Worm (Caenorhabditis elegans): ENCODE results near the gene nduf-2.2.

Gene nduf-2.2

DNA sequence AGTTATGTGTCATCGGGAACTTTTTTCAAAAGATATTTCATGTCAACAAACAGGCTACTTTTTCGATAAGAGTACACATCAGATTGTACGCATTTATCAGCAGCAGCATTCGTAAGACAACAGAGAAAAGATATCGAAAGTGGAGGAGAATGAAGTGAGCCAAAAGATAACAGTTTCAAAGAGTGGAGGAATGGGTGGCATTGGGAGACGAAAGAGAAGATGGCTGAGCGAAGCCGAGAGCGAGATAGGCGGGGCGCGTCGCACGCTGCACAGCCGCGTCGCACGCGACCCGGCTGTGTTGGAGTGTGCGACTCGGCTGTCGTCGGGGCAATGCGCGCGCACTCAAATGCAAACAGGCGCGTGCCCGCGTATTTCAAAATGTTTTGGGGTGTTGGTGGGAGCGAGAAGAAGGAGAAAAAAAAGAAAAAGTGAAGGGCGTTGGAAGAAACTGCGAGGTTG is 880 bp upstream of the nduf-2.2 start (continued):
- TF ChIP-seq pros-1 (tag; optimal IDR thresholded peaks at IDR 0.05) (peak; percentile 71), sdc-2 (tag; optimal IDR thresholded peaks at IDR 0.05) (peak; percentile 5), sox-4 (tag; optimal IDR thresholded peaks at IDR 0.05) (no peak), ztf-16 (tag; optimal IDR thresholded peaks at IDR 0.05) (no peak), mec-3 (tag; optimal IDR thresholded peaks at IDR 0.05; ENCODE audit: borderline replicate concordance) (no peak), eyg-1 (tag; optimal IDR thresholded peaks at IDR 0.05) (peak; percentile 32), C38D4.7 (GFP tag; optimal IDR thresholded peaks at IDR 0.05) (no peak), ceh-45 (GFP tag; IDR thresholded peaks at IDR 0.05) (no peak), madf-2 (tag; optimal IDR thresholded peaks at IDR 0.05) (no peak), tbx-7 (tag; optimal IDR thresholded peaks at IDR 0.05) (no peak), tbx-2 (tag; optimal IDR thresholded peaks at IDR 0.05) (peak; percentile 74), ceh-34 (tag; optimal IDR thresholded peaks at IDR 0.05) (peak; percentile 39), ceh-22 (tag; optimal IDR thresholded peaks at IDR 0.05) (no peak), ets-4 (tag; optimal IDR thresholded peaks at IDR 0.05) (peak; percentile 78), Y22D7AL.16 (tag; optimal IDR thresholded peaks at IDR 0.05) (peak; percentile 34), ref-2 (tag; optimal IDR thresholded peaks at IDR 0.05) (peak; percentile 28), fax-1 (tag; optimal IDR thresholded peaks at IDR 0.05) (no peak), pat-9 (tag; optimal IDR thresholded peaks at IDR 0.05) (peak; percentile 15), C08G9.2 (tag; optimal IDR thresholded peaks at IDR 0.05) (peak; percentile 18), ceh-18 (tag; optimal IDR thresholded peaks at IDR 0.05) (peak; percentile 83), rnt-1 (tag; optimal IDR thresholded peaks at IDR 0.05) (peak; percentile 31), che-1 (tag; optimal IDR thresholded peaks at IDR 0.05) (no peak), pqm-1 (tag; optimal IDR thresholded peaks at IDR 0.05) (peak; percentile 5), hlh-8 (tag; optimal IDR thresholded peaks at IDR 0.05) (peak; percentile 15), ceh-31 (tag; optimal IDR thresholded peaks at IDR 0.05) (peak; percentile 75), elt-2 (tag; optimal IDR thresholded peaks at IDR 0.05) (peak; percentile 98)

DNA sequence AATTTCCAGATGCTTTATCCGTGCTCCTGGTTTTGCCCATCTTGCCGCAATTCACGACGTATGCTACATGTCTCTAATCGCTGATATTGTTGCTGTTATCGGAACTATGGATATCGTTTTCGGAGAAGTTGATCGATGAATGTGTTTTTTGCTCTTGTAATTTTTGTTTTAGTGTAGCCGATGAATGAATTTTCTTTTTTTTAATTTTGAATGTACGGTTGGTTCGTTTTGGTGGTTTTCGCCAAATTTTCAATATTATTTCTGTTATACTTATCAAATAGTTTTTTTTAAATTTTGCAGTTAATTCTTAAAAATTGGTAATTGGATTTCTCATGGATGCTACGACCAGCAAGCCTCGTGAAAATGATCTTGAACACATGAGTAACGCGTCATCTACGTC is 2.0 kb downstream of the nduf-2.2 start, which contains the start of gene T26A5.2:
TSS of gene T26A5.2 (plus strand) at position 301 of the 400 bp plus-strand sequence.
- no peak for TF ChIP-seq lin-11 (tag; optimal IDR thresholded peaks at IDR 0.05)
- no peak for TF ChIP-seq gmeb-2 (tag; optimal IDR thresholded peaks at IDR 0.05)
- no peak for TF ChIP-seq ama-1 (optimal IDR thresholded peaks at IDR 0.05)
- TF ChIP-seq madf-2 (tag; optimal IDR thresholded peaks at IDR 0.05), result no peak
- no peak for TF ChIP-seq fax-1 (tag; optimal IDR thresholded peaks at IDR 0.05)
- no peak for TF ChIP-seq pros-1 (tag; optimal IDR thresholded peaks at IDR 0.05)
- no peak for TF ChIP-seq fkh-10 (GFP tag; optimal IDR thresholded peaks at IDR 0.05)
- no peak for TF ChIP-seq pax-1 (tag; optimal IDR thresholded peaks at IDR 0.05)
- no peak for TF ChIP-seq ets-4 (tag; optimal IDR thresholded peaks at IDR 0.05)
- TF ChIP-seq fkh-6 (tag; optimal IDR thresholded peaks at IDR 0.05), result no peak
- TF ChIP-seq ref-2 (tag; optimal IDR thresholded peaks at IDR 0.05), result no peak
- no peak for TF ChIP-seq ceh-6 (GFP tag; optimal IDR thresholded peaks at IDR 0.05)
- no peak for TF ChIP-seq npax-4 (tag; optimal IDR thresholded peaks at IDR 0.05)
- no peak for TF ChIP-seq ceh-24 (tag; optimal IDR thresholded peaks at IDR 0.05)
- TF ChIP-seq ceh-19 (GFP tag; optimal IDR thresholded peaks at IDR 0.05), result no peak
- TF ChIP-seq sox-4 (tag; optimal IDR thresholded peaks at IDR 0.05), result no peak
- no peak for TF ChIP-seq pha-2 (tag; optimal IDR thresholded peaks at IDR 0.05)
- no peak for TF ChIP-seq C08G9.2 (tag; optimal IDR thresholded peaks at IDR 0.05)
- no peak for TF ChIP-seq unc-55 (GFP tag; optimal IDR thresholded peaks at IDR 0.05)

DNA sequence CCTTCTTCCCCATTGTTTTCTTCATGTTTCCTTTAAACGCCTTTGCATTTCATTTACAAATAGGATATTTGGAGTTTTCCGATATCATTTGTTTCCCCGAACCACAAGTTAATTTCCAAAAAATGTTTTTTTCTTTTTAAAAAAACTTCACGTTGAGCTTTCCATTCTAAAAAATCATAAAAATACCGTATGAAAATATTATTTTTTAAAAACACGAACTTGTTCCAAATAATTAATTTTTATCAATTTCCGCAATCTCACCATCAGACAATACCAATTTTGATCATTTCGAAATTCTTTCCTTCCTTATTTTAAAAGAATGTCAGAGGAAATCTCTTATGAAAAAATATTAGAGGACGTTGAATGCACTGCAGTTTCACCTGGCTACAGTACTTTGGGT is 6.4 kb downstream of the nduf-2.2 start, which contains the start of gene wht-6:
TSS of gene wht-6 (plus strand) at position 301 of the 400 bp plus-strand sequence.
- no peak for TF ChIP-seq gmeb-2 (tag; optimal IDR thresholded peaks at IDR 0.05)
- TF ChIP-seq C38D4.7 (GFP tag; optimal IDR thresholded peaks at IDR 0.05), result no peak
- TF ChIP-seq unc-3 (GFP tag; conservative IDR thresholded peaks at IDR 0.05), result no peak
- TF ChIP-seq unc-3 (tag; optimal IDR thresholded peaks at IDR 0.05), result no peak
- TF ChIP-seq npax-4 (tag; optimal IDR thresholded peaks at IDR 0.05), result no peak
- TF ChIP-seq odd-2 (tag; optimal IDR thresholded peaks at IDR 0.05), result no peak
- no peak for TF ChIP-seq elt-4 (tag; optimal IDR thresholded peaks at IDR 0.05)
- TF ChIP-seq eyg-1 (tag; optimal IDR thresholded peaks at IDR 0.05), result no peak
- no peak for TF ChIP-seq ama-1 (optimal IDR thresholded peaks at IDR 0.05)
- no peak for TF ChIP-seq pag-3 (tag; optimal IDR thresholded peaks at IDR 0.05; ENCODE audit: borderline replicate concordance)
- TF ChIP-seq Y22D7AL.16 (tag; optimal IDR thresholded peaks at IDR 0.05), result no peak
- no peak for TF ChIP-seq ceh-18 (tag; optimal IDR thresholded peaks at IDR 0.05)

All from whole organism, late embryonic.